Fruit fly (Drosophila melanogaster) Kc167 (cell line): ENCODE data around the gene orb.

Experiments used
- Myc ChIP-seq: fragments of >200 bp; optimal IDR thresholded peaks from 2 replicates; lab custom pipeline; 2017; ENCODE audit warnings: missing external identifiers
- Sin3A ChIP-seq: fragments of >200 bp; optimal IDR thresholded peaks from 2 replicates; lab custom pipeline; 2018; ENCODE audit warnings: missing external identifiers
- psq ChIP-seq: fragments of >200 bp; optimal IDR thresholded peaks from 2 replicates; lab custom pipeline; 2017; ENCODE audit warnings: missing external identifiers

dm6 chr3R:23306828-23307227 is 26.2 kb upstream of the orb start:
- no peak for TF ChIP-seq Myc
- no peak for TF ChIP-seq psq
- no peak for TF ChIP-seq Sin3A (lab: Kevin White, UChicago)
